Fruit fly (Drosophila melanogaster): ENCODE results near the gene CG14860.
A peak's percentile ranks its signal among the peaks of the same experiment; 100 is the strongest.

DNA sequence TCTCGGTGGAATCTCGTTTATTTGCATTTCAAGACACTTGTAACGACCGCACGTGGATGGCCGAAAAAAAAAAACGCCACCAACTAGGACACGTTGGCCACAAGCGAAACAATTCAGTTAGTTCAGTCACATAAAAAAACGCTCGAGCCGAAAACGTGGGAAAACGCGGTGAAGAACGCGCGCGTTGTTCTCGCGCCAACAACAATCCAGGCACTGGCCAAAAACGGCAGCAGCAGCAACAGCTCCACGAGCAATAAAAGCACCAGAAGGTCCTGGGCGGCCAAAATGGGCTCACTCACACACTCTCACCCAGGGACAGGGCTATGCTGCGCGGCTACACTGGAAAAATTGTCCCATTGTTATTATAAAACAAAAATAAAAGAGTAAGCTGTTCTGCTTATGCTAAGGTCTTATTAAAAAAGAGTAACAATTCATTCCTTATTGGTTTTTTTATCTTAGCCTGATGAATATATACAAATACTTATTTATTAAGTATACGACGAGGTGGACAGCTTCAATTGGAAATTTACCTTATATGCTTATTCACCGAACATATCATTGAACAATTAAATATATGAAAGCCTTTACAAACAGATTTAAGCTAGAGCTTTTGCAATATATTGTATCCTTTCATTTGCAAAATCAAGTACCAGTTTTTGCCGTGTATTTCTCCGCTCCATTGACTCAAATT, 19.2 kb upstream of the CG14860 start, which contains the start of gene btsz:
- TF ChIP-seq chn (GFP tag; optimal IDR thresholded peaks at IDR 0.05) (no peak), CG12391 (tag; optimal IDR thresholded peaks at IDR 0.05) (peak; percentile 40), cato (GFP tag; optimal IDR thresholded peaks at IDR 0.05; ENCODE audit: borderline replicate concordance) (no peak), HHEX (GFP tag; optimal IDR thresholded peaks at IDR 0.05) (peak; percentile 55), CG14965 (GFP tag; optimal IDR thresholded peaks at IDR 0.05; ENCODE audit: borderline replicate concordance) (no peak), tup (GFP tag; optimal IDR thresholded peaks at IDR 0.05) (no peak), Abd-B (GFP tag; optimal IDR thresholded peaks at IDR 0.05) (peak; percentile 6), CG1602 (GFP tag; optimal IDR thresholded peaks at IDR 0.05) (no peak), bbx (GFP tag; IDR thresholded peaks at IDR 0.05; ENCODE audit: partially characterized antibody) (no peak), odd (GFP tag; optimal IDR thresholded peaks at IDR 0.05) (peak; percentile 22), CG2202 (tag; optimal IDR thresholded peaks at IDR 0.05) (no peak), HmgZ (tag; optimal IDR thresholded peaks at IDR 0.05) (no peak), CrebB (tag; optimal IDR thresholded peaks at IDR 0.05) (no peak)

Data from whole organism, embryonic.